Worm (Caenorhabditis elegans) whole organism, L1 larva: ENCODE measurements around the gene C46F2.1.
A peak's percentile ranks its signal among the peaks of the same experiment; 100 is the strongest.

Experiments
- C04F5.9 ChIP-seq: sonication (generic microtip); optimal IDR thresholded peaks from 2 replicates; lab custom pipeline; 2016; ENCODE audit warnings: missing genetic modification characterization, missing compliant biosample characterization
- C16A3.4 ChIP-seq: fragments of 150-350 bp; optimal IDR thresholded peaks from 2 replicates; lab custom pipeline; 2014; ENCODE audit warnings: missing biosample characterization, missing genetic modification characterization
- Y116A8C.19 ChIP-seq: sonication (generic microtip); optimal IDR thresholded peaks from 2 replicates; lab custom pipeline; 2016; ENCODE audit warnings: missing compliant biosample characterization, missing genetic modification characterization, borderline replicate concordance
- aha-1 ChIP-seq: fragments of 150-350 bp; optimal IDR thresholded peaks from 2 replicates; lab custom pipeline; 2014; ENCODE audit warnings: missing biosample characterization, missing genetic modification characterization
- alr-1 ChIP-seq: fragments of 200-800 bp; sonication (Bioruptor generic); optimal IDR thresholded peaks from 2 replicates; lab custom pipeline; 2018; ENCODE audit warnings: borderline replicate concordance, mild to moderate bottlenecking, missing genetic modification characterization, missing compliant biosample characterization
- ama-1 ChIP-seq: fragments of 150-350 bp; optimal IDR thresholded peaks from 2 replicates; lab custom pipeline; 2014
- blmp-1 ChIP-seq: fragments of 150-350 bp; optimal IDR thresholded peaks from 2 replicates; lab custom pipeline; 2014; ENCODE audit warnings: missing biosample characterization, missing genetic modification characterization
- ceh-8 ChIP-seq: fragments of 200-800 bp; sonication (Bioruptor generic); optimal IDR thresholded peaks from 2 replicates; lab custom pipeline; 2018; ENCODE audit warnings: mild to moderate bottlenecking, missing genetic modification characterization, moderate library complexity, missing compliant biosample characterization
- ceh-88 ChIP-seq: fragments of 200-800 bp; sonication (Bioruptor generic); IDR thresholded peaks from 2 replicates; pipeline ENCODE4 v1.3.6; 2022; ENCODE audit warnings: missing genetic modification characterization, missing compliant biosample characterization
- ces-1 ChIP-seq: fragments of 150-350 bp; optimal IDR thresholded peaks from 2 replicates; lab custom pipeline; 2014; ENCODE audit warnings: missing biosample characterization, missing genetic modification reagents, missing genetic modification characterization
- efl-1 ChIP-seq, 4 experiments: fragments of 150-350 bp; optimal IDR thresholded peaks in 3 of 4; peaks in 1 of 4; 1 replicate in 1 of 4; 2 replicates in 3 of 4; lab custom pipeline; 2014; ENCODE audit warnings: missing biosample characterization in 2 of 4, missing genetic modification characterization in 2 of 4, missing genetic modification reagents in 2 of 4
- egl-13 ChIP-seq: sonication (generic microtip); optimal IDR thresholded peaks from 2 replicates; lab custom pipeline; 2016; ENCODE audit warnings: missing genotype, missing genetic modification reagents, missing genetic modification characterization, missing compliant biosample characterization
- egl-27 ChIP-seq, 2 experiments: fragments of 150-350 bp in 1 of 2; sonication (generic microtip); optimal IDR thresholded peaks; 3 replicates each; lab custom pipeline; 2017 to 2018; ENCODE audit warnings: missing biosample characterization in 2 of 2, missing genetic modification characterization in 2 of 2, missing genetic modification reagents in 2 of 2
- hlh-4 ChIP-seq: sonication (generic microtip); optimal IDR thresholded peaks from 2 replicates; lab custom pipeline; 2016; ENCODE audit warnings: mild to moderate bottlenecking, missing genetic modification characterization, missing compliant biosample characterization
- hpl-2 ChIP-seq: fragments of 150-350 bp; optimal IDR thresholded peaks from 2 replicates; lab custom pipeline; 2014; ENCODE audit warnings: missing biosample characterization, missing genetic modification reagents, missing genetic modification characterization
- irx-1 ChIP-seq: sonication (generic microtip); optimal IDR thresholded peaks from 2 replicates; lab custom pipeline; 2016; ENCODE audit warnings: missing genetic modification characterization, missing compliant biosample characterization
- lin-13 ChIP-seq: fragments of 150-350 bp; optimal IDR thresholded peaks from 2 replicates; lab custom pipeline; 2014; ENCODE audit warnings: missing biosample characterization, missing genetic modification reagents, missing genetic modification characterization
- lin-15B ChIP-seq: fragments of 150-350 bp; sonication (generic microtip); optimal IDR thresholded peaks from 3 replicates; lab custom pipeline; 2014; ENCODE audit warnings: missing biosample characterization, missing genetic modification characterization
- lin-35 ChIP-seq, 2 experiments: fragments of 150-350 bp; optimal IDR thresholded peaks; 2 replicates each; lab custom pipeline; 2014; ENCODE audit warnings: missing biosample characterization in 2 of 2, missing genetic modification characterization in 2 of 2, missing genetic modification reagents in 2 of 2
- lsy-2 ChIP-seq, 2 experiments: fragments of 150-350 bp; optimal IDR thresholded peaks; 2 replicates each; lab custom pipeline; 2014; ENCODE audit warnings: missing biosample characterization in 2 of 2, missing genetic modification characterization in 2 of 2
- nhr-11 ChIP-seq: fragments of 150-350 bp; optimal IDR thresholded peaks from 2 replicates; lab custom pipeline; 2014; ENCODE audit warnings: missing biosample characterization, missing genetic modification characterization
- nhr-19 ChIP-seq: fragments of 200-800 bp; sonication (Bioruptor generic); conservative IDR thresholded peaks from 2 replicates; pipeline ENCODE4 v1.3.6; 2022; ENCODE audit warnings: missing genetic modification characterization, missing compliant biosample characterization
- nhr-47 ChIP-seq: sonication (generic microtip); optimal IDR thresholded peaks from 2 replicates; lab custom pipeline; 2016; ENCODE audit warnings: mild to moderate bottlenecking, missing genetic modification characterization, moderate library complexity, missing compliant biosample characterization
- nhr-71 ChIP-seq: sonication (generic microtip); optimal IDR thresholded peaks from 2 replicates; lab custom pipeline; 2016; ENCODE audit warnings: mild to moderate bottlenecking, missing genetic modification characterization, moderate library complexity, missing compliant biosample characterization
- nhr-84 ChIP-seq: sonication (generic microtip); optimal IDR thresholded peaks from 2 replicates; lab custom pipeline; 2017; ENCODE audit warnings: missing biosample characterization, missing genetic modification characterization
- nhr-85 ChIP-seq: sonication (generic microtip); peaks from one replicate; lab custom pipeline; 2016; ENCODE audit warnings: missing genetic modification characterization, inconsistent platforms, missing compliant biosample characterization
- rnt-1 ChIP-seq: sonication (generic microtip); optimal IDR thresholded peaks from 2 replicates; lab custom pipeline; 2016; ENCODE audit warnings: mild to moderate bottlenecking, missing genetic modification characterization, moderate library complexity, missing compliant biosample characterization
- skn-1 ChIP-seq: fragments of 150-350 bp; optimal IDR thresholded peaks from 2 replicates; lab custom pipeline; 2014; ENCODE audit warnings: missing biosample characterization, missing genetic modification characterization
- snu-23 ChIP-seq: sonication (generic microtip); optimal IDR thresholded peaks from 2 replicates; lab custom pipeline; 2016; ENCODE audit warnings: missing genetic modification characterization, missing compliant biosample characterization
- tlp-1 ChIP-seq: fragments of 150-350 bp; optimal IDR thresholded peaks from 2 replicates; lab custom pipeline; 2014; ENCODE audit warnings: missing biosample characterization, missing genetic modification characterization
- unc-98 ChIP-seq: fragments of 200-800 bp; sonication (Bioruptor generic); IDR thresholded peaks from 2 replicates; pipeline ENCODE4 v1.3.6; 2022; ENCODE audit warnings: missing genetic modification characterization, missing compliant biosample characterization
- vab-15 ChIP-seq: sonication (generic microtip); optimal IDR thresholded peaks from 2 replicates; lab custom pipeline; 2017; ENCODE audit warnings: missing genotype, mild to moderate bottlenecking, missing genetic modification characterization, missing compliant biosample characterization
- zag-1 ChIP-seq: fragments of 150-350 bp; optimal IDR thresholded peaks from 2 replicates; lab custom pipeline; 2014; ENCODE audit warnings: missing biosample characterization, missing genetic modification characterization
- ztf-4 ChIP-seq: fragments of 150-350 bp; optimal IDR thresholded peaks from 2 replicates; lab custom pipeline; 2014; ENCODE audit warnings: missing biosample characterization, missing genetic modification characterization

C46F2.1 gene

DNA sequence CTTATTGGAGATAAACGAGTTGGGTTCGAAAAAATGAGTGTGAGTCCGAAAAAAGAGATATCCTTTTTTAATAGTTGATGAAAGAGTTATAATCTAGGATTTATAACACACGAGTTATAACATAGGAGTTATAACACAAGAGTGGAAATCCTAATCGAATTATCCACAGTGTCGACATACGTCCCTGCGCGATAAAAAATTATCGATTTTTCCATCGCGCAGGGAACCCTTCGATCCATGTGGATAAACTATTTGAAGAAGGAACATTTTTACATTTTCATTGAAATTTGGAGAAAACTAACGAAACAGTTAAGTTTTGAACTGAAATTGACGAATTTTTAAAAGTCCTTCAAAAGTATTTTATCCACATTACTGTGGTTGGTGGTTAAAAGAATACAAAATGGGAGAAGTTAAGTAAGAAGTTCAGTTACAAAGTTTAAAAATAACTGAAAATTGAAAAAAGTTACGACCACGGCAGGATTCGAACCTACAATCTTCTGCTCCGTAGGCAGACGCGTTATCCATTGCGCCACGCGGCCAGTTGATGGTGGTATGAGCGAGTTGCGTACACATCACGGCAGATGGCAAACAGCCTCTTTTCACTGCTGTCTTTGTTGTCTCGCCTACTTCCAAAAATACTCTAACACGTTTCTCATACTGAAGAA, 41.5 kb upstream of the C46F2.1 start (continued):
- no peak for TF ChIP-seq alr-1 (tag; lab: Kevin White, UChicago)
- TF ChIP-seq aha-1 (tag; lab: Kevin White, UChicago), result peak; percentile 34
- TF ChIP-seq nhr-19 (GFP tag; lab: Robert Waterston, UW), result peak; percentile 98
- peak; percentile 96 for TF ChIP-seq lin-13 (GFP tag; lab: Kevin White, UChicago)
- TF ChIP-seq lsy-2 (tag; optimal IDR thresholded peaks at IDR 0.05; lab: Kevin White, UChicago), result peak; percentile 95 to 96
- TF ChIP-seq ces-1 (GFP tag; lab: Kevin White, UChicago), result peak; percentile 27
- TF ChIP-seq C16A3.4 (tag; lab: Kevin White, UChicago), result peak; percentile 99
- TF ChIP-seq irx-1 (tag; lab: Kevin White, UChicago), result peak; percentile 99
- peak; percentile 99 for TF ChIP-seq ceh-8 (GFP tag; lab: Kevin White, UChicago)
- TF ChIP-seq hpl-2 (GFP tag; lab: Kevin White, UChicago), result peak; percentile 98
- TF ChIP-seq nhr-47 (tag; lab: Kevin White, UChicago), result peak; percentile 100
- peak; percentile 84 for TF ChIP-seq unc-98 (GFP tag; lab: Robert Waterston, UW)
- TF ChIP-seq, all 84 proteins: peak for 77

DNA sequence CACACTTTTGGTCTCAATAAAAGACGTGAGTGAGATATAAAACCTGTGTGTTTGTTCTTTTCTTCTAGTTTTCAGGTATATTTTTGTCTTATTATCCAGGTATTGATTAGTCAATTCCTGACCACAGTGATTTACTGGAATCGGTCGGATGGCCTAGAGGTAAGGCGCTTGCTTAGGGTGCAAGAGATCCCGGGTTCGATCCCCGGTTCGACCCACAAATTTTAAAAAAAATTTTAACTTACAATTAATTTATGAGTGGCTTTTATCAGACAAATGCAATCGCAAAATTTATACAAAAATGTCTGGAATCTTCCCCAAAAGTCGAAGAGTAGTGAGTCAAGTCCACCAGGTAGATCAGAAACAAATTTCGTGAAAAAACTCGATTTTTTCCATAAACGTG, 40.5 kb upstream of the C46F2.1 start:
- TF ChIP-seq aha-1 (tag; lab: Kevin White, UChicago), result no peak
- no peak for TF ChIP-seq nhr-11 (tag; lab: Kevin White, UChicago)
- no peak for TF ChIP-seq zag-1 (tag; lab: Kevin White, UChicago)
- no peak for TF ChIP-seq nhr-84 (tag; lab: Kevin White, UChicago)
- TF ChIP-seq egl-13 (tag; lab: Kevin White, UChicago), result no peak
- no peak for TF ChIP-seq ceh-88 (GFP tag; lab: Robert Waterston, UW)
- TF ChIP-seq tlp-1 (tag; lab: Kevin White, UChicago), result no peak
- TF ChIP-seq hlh-4, result no peak
- no peak for TF ChIP-seq nhr-85 (tag; lab: Kevin White, UChicago)
- TF ChIP-seq nhr-71, result no peak
- no peak for TF ChIP-seq Y116A8C.19 (tag; lab: Kevin White, UChicago)
- no peak for TF ChIP-seq C04F5.9 (tag; lab: Kevin White, UChicago)

DNA sequence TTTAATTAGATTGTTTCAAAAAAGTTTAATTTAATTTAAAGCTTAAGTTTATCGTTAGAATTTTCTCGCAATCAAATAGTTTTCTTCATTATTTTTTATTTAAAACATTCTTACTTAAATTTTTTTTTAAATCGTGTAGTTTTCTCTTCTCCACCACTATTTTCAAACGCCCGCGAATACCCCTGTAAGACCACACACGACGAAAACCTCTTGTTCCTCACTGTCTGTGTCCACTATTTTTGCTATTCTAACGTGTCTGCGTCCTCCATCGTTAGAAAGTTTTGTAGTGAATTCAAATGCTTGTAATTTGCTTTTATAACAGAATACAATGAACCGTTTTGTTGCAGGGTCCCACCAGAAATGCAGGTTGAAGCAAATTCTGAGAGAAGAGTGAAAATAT, 36.9 kb upstream of the C46F2.1 start, which contains the start of gene xol-1:
xol-1 (plus strand) TSS at position 347 of the 400 bp plus-strand sequence.
- TF ChIP-seq irx-1 (tag; lab: Kevin White, UChicago) (no peak), rnt-1 (tag; lab: Kevin White, UChicago) (peak; percentile 12), efl-1 (optimal IDR thresholded peaks at IDR 0.05; lab: Kevin White, UChicago) (no peak), efl-1 (GFP tag; optimal IDR thresholded peaks at IDR 0.05 in 1 of 2; lab: Kevin White, UChicago) (peak in 1 of 2 experiments; percentile 37), egl-27 (tag; optimal IDR thresholded peaks at IDR 0.05; lab: Kevin White, UChicago) (no peak), blmp-1 (tag; lab: Kevin White, UChicago) (peak; percentile 30), ces-1 (GFP tag; lab: Kevin White, UChicago) (no peak), skn-1 (peak; percentile 0), lin-35 (GFP tag; optimal IDR thresholded peaks at IDR 0.05; lab: Kevin White, UChicago) (peak in 1 of 2 experiments; percentile 30), snu-23 (GFP tag; lab: Kevin White, UChicago) (peak; percentile 23), lin-15B (tag; lab: Kevin White, UChicago) (no peak), ama-1 (lab: Kevin White, UChicago) (no peak)
- TF ChIP-seq, all 84 proteins: peak for 6

DNA sequence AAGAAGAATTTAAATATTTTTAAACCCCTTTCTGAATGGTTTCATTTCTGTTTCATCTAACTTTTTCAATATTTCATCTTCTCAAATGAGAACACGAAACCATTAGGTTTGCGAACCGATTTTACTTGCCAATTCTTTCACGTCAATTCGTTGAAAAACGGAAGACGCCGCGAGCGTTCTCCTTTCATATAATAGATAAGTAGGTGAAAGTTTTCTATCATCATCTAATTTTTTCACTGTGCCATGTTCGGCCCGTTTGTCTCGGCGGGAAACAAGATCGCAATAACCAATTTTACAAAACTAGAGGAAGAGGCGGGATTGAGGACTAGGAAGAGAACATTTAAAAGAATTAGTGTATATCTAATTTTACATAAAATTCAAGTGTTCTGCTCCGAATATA, 32.7 kb upstream of the C46F2.1 start, which contains the start of gene C18A11.4:
C18A11.4 (plus strand) TSS at position 367 of the 400 bp plus-strand sequence.
- TF ChIP-seq ztf-4 (no peak), blmp-1 (tag; lab: Kevin White, UChicago) (peak; percentile 85), vab-15 (tag; lab: Kevin White, UChicago) (no peak)
